Fruit fly (Drosophila melanogaster): ENCODE results near the gene Ddr.

Ddr gene

DNA sequence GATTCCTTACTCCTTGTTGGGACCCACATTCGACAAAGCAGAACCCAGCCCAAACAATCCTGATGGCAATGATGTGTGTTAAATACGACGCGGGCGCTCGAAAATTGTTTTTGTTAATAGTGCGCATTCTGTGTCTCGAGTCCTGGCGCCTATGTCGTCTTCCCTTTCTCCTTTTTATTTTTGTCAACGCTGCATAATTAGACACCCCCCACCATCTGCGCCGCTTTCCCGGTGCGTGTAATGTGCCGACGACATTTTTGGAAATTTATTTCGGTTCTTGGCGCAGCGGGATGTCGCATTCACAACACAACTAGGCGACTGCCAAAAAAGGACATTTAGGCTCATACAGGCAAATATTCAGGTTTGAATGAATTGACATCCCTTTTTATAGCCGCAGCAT is 11.9 kb upstream of the Ddr start:
- TF ChIP-seq CG9948 (tag; optimal IDR thresholded peaks at IDR 0.05) (no peak), CG17806 (tag; optimal IDR thresholded peaks at IDR 0.05) (no peak), Ets98B (GFP tag; IDR thresholded peaks at IDR 0.05) (no peak), Pif1B (GFP tag; optimal IDR thresholded peaks at IDR 0.05) (no peak), CG4496 (GFP tag; IDR thresholded peaks at IDR 0.05) (no peak), Snoo (tag; optimal IDR thresholded peaks at IDR 0.05) (no peak), CG13204 (GFP tag; optimal IDR thresholded peaks at IDR 0.05) (no peak), CG10348 (GFP tag; IDR thresholded peaks at IDR 0.05) (no peak)

DNA sequence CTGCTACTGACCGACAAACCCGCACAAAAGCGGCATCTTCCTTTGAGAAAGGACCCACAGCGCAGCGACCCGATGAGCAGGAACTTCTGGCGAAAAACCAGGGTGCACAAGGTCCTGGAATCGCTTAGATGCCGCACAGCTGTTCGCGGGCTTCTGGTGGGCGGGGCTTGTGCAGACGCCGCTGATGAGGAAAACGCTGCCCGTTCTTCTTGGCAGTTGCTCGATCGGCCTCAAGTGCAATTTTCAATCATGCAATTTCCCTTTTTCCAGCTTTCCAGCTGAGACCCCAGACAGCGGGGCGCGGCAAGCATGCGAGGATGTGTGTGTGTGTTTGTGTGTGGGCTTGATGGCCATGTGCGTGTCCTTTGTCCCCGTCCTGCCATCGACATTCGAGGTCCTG is 10.9 kb upstream of the Ddr start:
- no peak for TF ChIP-seq CG4496 (GFP tag; IDR thresholded peaks at IDR 0.05)
- no peak for TF ChIP-seq CG8301 (tag; optimal IDR thresholded peaks at IDR 0.05)
- TF ChIP-seq CG32121 (GFP tag; IDR thresholded peaks at IDR 0.05), result no peak
- no peak for TF ChIP-seq Pif1B (GFP tag; optimal IDR thresholded peaks at IDR 0.05)
- no peak for TF ChIP-seq CG17806 (tag; optimal IDR thresholded peaks at IDR 0.05)
- TF ChIP-seq D1 (tag; optimal IDR thresholded peaks at IDR 0.05), result no peak
- no peak for TF ChIP-seq CG9948 (tag; optimal IDR thresholded peaks at IDR 0.05)
- no peak for TF ChIP-seq CG8159 (tag; optimal IDR thresholded peaks at IDR 0.05)
- no peak for TF ChIP-seq CG13204 (GFP tag; optimal IDR thresholded peaks at IDR 0.05)
- TF ChIP-seq CG12605 (GFP tag; IDR thresholded peaks at IDR 0.05), result no peak
- TF ChIP-seq Snoo (tag; optimal IDR thresholded peaks at IDR 0.05), result no peak
- no peak for TF ChIP-seq CG15710 (tag; optimal IDR thresholded peaks at IDR 0.05)
- TF ChIP-seq Pif1A (GFP tag; optimal IDR thresholded peaks at IDR 0.05), result no peak
- TF ChIP-seq rn (GFP tag; IDR thresholded peaks at IDR 0.05), result no peak

DNA sequence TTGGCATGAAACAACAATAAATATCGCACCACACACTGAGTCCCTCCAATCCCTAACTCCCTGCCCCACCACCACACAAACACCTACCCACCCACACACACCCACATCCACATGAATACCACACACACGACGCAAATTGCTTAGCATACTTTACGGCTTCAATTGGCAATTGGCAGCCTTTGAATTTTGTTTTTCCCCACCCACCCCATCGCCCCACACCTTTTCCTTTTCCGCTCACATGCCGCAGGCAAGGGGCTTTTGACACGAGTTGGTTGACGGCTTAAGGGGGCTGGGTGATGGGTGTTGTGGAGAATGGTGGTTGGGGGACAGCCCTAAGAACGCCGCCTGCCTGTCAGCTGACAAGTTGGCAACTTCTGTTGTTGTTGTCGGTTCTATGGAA is 3.5 kb upstream of the Ddr start:
- TF ChIP-seq gl (tag; optimal IDR thresholded peaks at IDR 0.05) (no peak), CG14655 (GFP tag; optimal IDR thresholded peaks at IDR 0.05) (no peak), Pif1B (GFP tag; optimal IDR thresholded peaks at IDR 0.05) (no peak), CG15710 (tag; optimal IDR thresholded peaks at IDR 0.05) (no peak), CG4496 (GFP tag; IDR thresholded peaks at IDR 0.05) (no peak), CG17806 (tag; optimal IDR thresholded peaks at IDR 0.05) (no peak), CG10348 (GFP tag; IDR thresholded peaks at IDR 0.05) (no peak), CG32121 (GFP tag; IDR thresholded peaks at IDR 0.05) (no peak), CG13204 (GFP tag; optimal IDR thresholded peaks at IDR 0.05) (no peak), Pif1A (GFP tag; optimal IDR thresholded peaks at IDR 0.05) (no peak), CG12605 (GFP tag; IDR thresholded peaks at IDR 0.05) (no peak), Ets98B (GFP tag; IDR thresholded peaks at IDR 0.05) (no peak), CG34367 (tag; optimal IDR thresholded peaks at IDR 0.05) (no peak), rn (GFP tag; IDR thresholded peaks at IDR 0.05) (no peak)

DNA sequence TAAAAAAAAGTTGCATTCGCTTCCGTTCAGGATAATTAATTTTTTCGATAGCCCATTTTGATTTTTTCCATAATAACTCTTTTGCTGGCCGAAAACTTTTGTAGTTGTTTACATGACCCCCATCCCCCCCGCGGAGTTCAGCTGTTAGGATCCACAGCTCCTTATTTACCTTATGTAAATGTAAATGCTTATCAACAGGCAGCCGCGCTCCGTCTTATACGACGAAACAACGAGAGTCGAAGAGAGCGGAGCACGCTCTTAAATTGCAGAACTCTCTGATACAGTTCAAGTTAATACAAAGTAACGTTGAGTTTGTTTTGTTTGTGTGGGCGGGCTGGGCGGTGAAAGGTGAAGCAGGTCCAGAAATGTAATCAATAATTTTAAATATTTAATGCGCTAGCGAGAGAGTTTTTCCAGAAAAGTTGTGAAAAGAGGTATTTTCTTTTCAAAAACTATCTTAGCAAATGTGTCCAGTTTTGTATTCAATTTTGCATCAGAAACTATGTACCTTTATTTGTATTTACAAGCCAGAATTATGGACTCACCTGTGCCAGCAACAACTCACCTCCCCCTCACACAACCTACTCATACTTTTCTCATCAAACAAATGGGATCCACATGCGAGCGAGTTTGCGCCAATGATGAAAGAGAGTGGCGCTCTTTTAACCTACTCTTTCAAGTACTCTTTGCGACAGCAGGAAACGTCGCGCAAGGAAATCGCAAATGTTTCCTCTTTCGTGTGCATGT is 492 bp upstream of the Ddr start:
- TF ChIP-seq CG4496 (GFP tag; IDR thresholded peaks at IDR 0.05) (0 out of 3 replicates have a peak, but pooled peaks have one; percentile 38), Pif1A (GFP tag; optimal IDR thresholded peaks at IDR 0.05) (peak; percentile 17), CG8301 (tag; optimal IDR thresholded peaks at IDR 0.05) (no peak), Pif1B (GFP tag; optimal IDR thresholded peaks at IDR 0.05) (no peak)

DNA sequence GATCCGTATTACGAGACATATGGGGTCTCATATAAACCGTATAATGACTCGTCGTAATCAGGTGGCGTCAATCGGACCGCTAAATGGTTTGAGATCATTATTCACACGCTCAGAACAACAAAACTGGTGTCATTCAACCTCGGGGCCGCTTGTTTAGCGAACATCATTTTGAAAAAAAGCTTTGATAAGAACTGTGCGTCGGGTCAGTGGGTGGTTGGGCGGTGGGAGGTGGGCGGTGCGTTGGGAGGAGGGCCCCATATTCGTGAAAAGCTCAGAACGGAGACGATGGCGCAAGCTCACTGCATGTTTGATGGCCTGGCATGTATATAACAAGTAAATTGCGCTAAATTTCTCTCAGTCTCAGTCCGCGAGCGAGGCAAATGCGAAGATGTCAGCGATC is 2.6 kb downstream of the Ddr start, which contains the start of gene AANATL2:
TSS of gene AANATL2 (plus strand) at position 372 of the 400 bp plus-strand sequence.
- TF ChIP-seq CG12605 (GFP tag; IDR thresholded peaks at IDR 0.05) (no peak), Ets98B (GFP tag; IDR thresholded peaks at IDR 0.05) (no peak), CG9948 (tag; optimal IDR thresholded peaks at IDR 0.05) (no peak), gl (tag; optimal IDR thresholded peaks at IDR 0.05) (no peak)

DNA sequence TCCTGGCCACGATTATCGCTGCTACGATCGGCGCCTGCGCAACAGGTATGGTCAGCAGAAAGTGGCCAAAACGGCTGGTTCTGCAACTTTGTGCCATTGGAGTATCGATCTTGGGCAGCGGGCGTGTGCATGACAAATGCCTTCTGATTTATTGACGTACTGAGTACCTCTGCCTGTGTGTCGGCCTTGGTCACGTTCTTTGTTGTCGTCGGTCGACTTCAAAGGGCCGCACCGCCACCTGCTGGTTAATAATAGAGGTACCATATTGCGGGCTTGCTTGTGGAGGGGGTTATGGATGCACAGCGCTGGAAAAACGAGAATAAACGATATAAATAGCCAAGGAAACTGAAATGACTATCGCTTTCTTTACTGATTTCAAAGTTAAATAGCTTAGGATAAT is 6.7 kb downstream of the Ddr start:
- no peak for TF ChIP-seq fd96Ca (GFP tag; IDR thresholded peaks at IDR 0.05)
- no peak for TF ChIP-seq CG32121 (GFP tag; IDR thresholded peaks at IDR 0.05)
- TF ChIP-seq CG14655 (GFP tag; optimal IDR thresholded peaks at IDR 0.05), result no peak
- TF ChIP-seq Pif1B (GFP tag; optimal IDR thresholded peaks at IDR 0.05), result no peak
- no peak for TF ChIP-seq CG10348 (GFP tag; IDR thresholded peaks at IDR 0.05)
- TF ChIP-seq CG8159 (tag; optimal IDR thresholded peaks at IDR 0.05), result no peak

DNA sequence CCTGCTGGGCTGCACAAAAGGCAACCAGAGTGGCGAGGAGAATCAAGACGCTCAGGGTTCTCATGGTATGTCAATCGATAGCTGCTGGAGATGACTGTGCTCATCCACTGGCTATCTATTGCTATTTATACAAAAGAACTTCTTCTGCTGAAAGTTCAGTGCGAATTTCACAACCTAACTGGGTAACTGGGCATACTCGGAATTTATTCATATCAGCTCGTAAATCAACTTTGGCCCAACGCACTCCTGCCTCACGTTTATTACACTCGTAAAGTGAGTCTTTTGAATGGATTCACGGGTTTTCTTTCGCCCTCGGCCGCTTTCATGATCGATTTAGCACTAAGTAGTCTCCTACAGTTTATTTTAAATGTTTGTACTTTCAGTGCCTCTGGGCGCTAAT is 11.5 kb downstream of the Ddr start, which contains the start of gene CG13983:
TSS of gene CG13983 (minus strand) at position 101 of the 400 bp plus-strand sequence.
- no peak for TF ChIP-seq CG17806 (tag; optimal IDR thresholded peaks at IDR 0.05)
- no peak for TF ChIP-seq gl (tag; optimal IDR thresholded peaks at IDR 0.05)
- no peak for TF ChIP-seq CG14655 (GFP tag; optimal IDR thresholded peaks at IDR 0.05)
- TF ChIP-seq CG15710 (tag; optimal IDR thresholded peaks at IDR 0.05), result no peak
- no peak for TF ChIP-seq fd96Ca (GFP tag; IDR thresholded peaks at IDR 0.05)
- TF ChIP-seq CG8301 (tag; optimal IDR thresholded peaks at IDR 0.05), result no peak
- no peak for TF ChIP-seq CG34367 (tag; optimal IDR thresholded peaks at IDR 0.05)
- TF ChIP-seq CG12605 (GFP tag; IDR thresholded peaks at IDR 0.05), result no peak
- TF ChIP-seq Ets98B (GFP tag; IDR thresholded peaks at IDR 0.05), result no peak

Measured in whole organism, pupa.